Fruit fly (Drosophila melanogaster): Measurements from ENCODE around the gene Gss1.

The Gss1 gene

dm6 chrX:17914508-17914907, 25.2 kb downstream of the Gss1 start:
- TF ChIP-seq HLH106 (tag; optimal IDR thresholded peaks at IDR 0.05) (no peak), h (GFP tag; optimal IDR thresholded peaks at IDR 0.05) (peak; percentile 7), dl (GFP tag; optimal IDR thresholded peaks at IDR 0.05; ENCODE audit: insufficient read depth in 1 of 2, partially characterized antibody in 2 of 2) (no peak), foxo (GFP tag; optimal IDR thresholded peaks at IDR 0.05) (peak in 1 of 2 experiments; percentile 5), fru (GFP tag; optimal IDR thresholded peaks at IDR 0.05) (peak; percentile 9)

- TF ChIP-seq CG9705 (GFP tag; optimal IDR thresholded peaks at IDR 0.05) (no peak), Jra (GFP tag; optimal IDR thresholded peaks at IDR 0.05) (no peak), woc (GFP tag; optimal IDR thresholded peaks at IDR 0.05) (no peak), OdsH (GFP tag; optimal IDR thresholded peaks at IDR 0.05) (no peak), dl (GFP tag; optimal IDR thresholded peaks at IDR 0.05; ENCODE audit: insufficient read depth in 1 of 2, partially characterized antibody in 2 of 2) (no peak), HLH106 (tag; optimal IDR thresholded peaks at IDR 0.05) (no peak), brk (GFP tag; optimal IDR thresholded peaks at IDR 0.05) (no peak), Dfd (GFP tag; optimal IDR thresholded peaks at IDR 0.05) (no peak)
These were observed 26.6 kb downstream of the Gss1 start for dm6 chrX:17915929-17916328.

dm6 chrX:17917564-17918233, 28.4 kb downstream of the Gss1 start:
- TF ChIP-seq Dfd (GFP tag; optimal IDR thresholded peaks at IDR 0.05): no peak
- TF ChIP-seq dsf (GFP tag; optimal IDR thresholded peaks at IDR 0.05; ENCODE audit: borderline replicate concordance): no peak
- peak; percentile 65 for TF ChIP-seq Vsx2 (GFP tag; optimal IDR thresholded peaks at IDR 0.05; ENCODE audit: partially characterized antibody)
- TF ChIP-seq Abd-B (GFP tag; optimal IDR thresholded peaks at IDR 0.05): no peak
- no peak for TF ChIP-seq usp (GFP tag; optimal IDR thresholded peaks at IDR 0.05)
- no peak for TF ChIP-seq Sp1 (GFP tag; optimal IDR thresholded peaks at IDR 0.05)
- TF ChIP-seq rgr (GFP tag; optimal IDR thresholded peaks at IDR 0.05): no peak

- TF ChIP-seq Rel (GFP tag; optimal IDR thresholded peaks at IDR 0.05) (no peak), Rel (tag; optimal IDR thresholded peaks at IDR 0.05) (no peak), CG32264 (GFP tag; optimal IDR thresholded peaks at IDR 0.05) (no peak), CrebA (GFP tag; optimal IDR thresholded peaks at IDR 0.05; ENCODE audit: borderline replicate concordance) (no peak), jim (GFP tag; optimal IDR thresholded peaks at IDR 0.05) (no peak), Abd-B (GFP tag; optimal IDR thresholded peaks at IDR 0.05) (no peak), N (GFP tag; optimal IDR thresholded peaks at IDR 0.05) (no peak), rgr (GFP tag; optimal IDR thresholded peaks at IDR 0.05) (no peak), Myc (optimal IDR thresholded peaks at IDR 0.05) (no peak), Vsx2 (GFP tag; optimal IDR thresholded peaks at IDR 0.05; ENCODE audit: partially characterized antibody) (no peak), usp (GFP tag; optimal IDR thresholded peaks at IDR 0.05) (no peak), dl (GFP tag; optimal IDR thresholded peaks at IDR 0.05; ENCODE audit: insufficient read depth in 1 of 2, partially characterized antibody in 2 of 2) (no peak), Sp1 (GFP tag; optimal IDR thresholded peaks at IDR 0.05) (no peak), psq (GFP tag; optimal IDR thresholded peaks at IDR 0.05) (no peak)
These were observed 34.7 kb downstream of the Gss1 start for dm6 chrX:17924034-17924433.

dm6 chrX:17940677-17941076, 51.3 kb downstream of the Gss1 start:
- TF ChIP-seq ey (GFP tag; optimal IDR thresholded peaks at IDR 0.05): no peak
- TF ChIP-seq Dfd (GFP tag; optimal IDR thresholded peaks at IDR 0.05): peak; percentile 91
